ENCODE assay signal across 1 fruit fly cellular context in genomic region chr2L:12850091-12850490, dm6.
TF ChIP-seq lines count a peak whose summit lies in the region.

No protein-coding gene starts in this region.

TF ChIP-seq in whole organism, prepupa, 60 proteins besides CTCF, POLR2A, EP300 and RAD21 (continued from another document):
- TF ChIP-seq Lpt (GFP tag; optimal IDR thresholded peaks at IDR 0.05; lab: Kevin White, UChicago): no peak
- TF ChIP-seq lz (GFP tag; optimal IDR thresholded peaks at IDR 0.05; lab: Kevin White, UChicago): no peak
- TF ChIP-seq Hr38 (GFP tag; optimal IDR thresholded peaks at IDR 0.05; lab: Kevin White, UChicago): no peak
- no peak for TF ChIP-seq Eip93F (GFP tag; optimal IDR thresholded peaks at IDR 0.05; lab: Kevin White, UChicago)
- TF ChIP-seq CG9139 (GFP tag; optimal IDR thresholded peaks at IDR 0.05; lab: Kevin White, UChicago): no peak
- peak in 1 of 2 experiments; percentile 5 for TF ChIP-seq salr (GFP tag; optimal IDR thresholded peaks at IDR 0.05; lab: Kevin White, UChicago)
- no peak for TF ChIP-seq topi (GFP tag; optimal IDR thresholded peaks at IDR 0.05; lab: Kevin White, UChicago)
- TF ChIP-seq CG15336 (GFP tag; IDR thresholded peaks at IDR 0.05; lab: Robert Waterston, UW): no peak
- peak; percentile 13 for TF ChIP-seq CG6808 (GFP tag; optimal IDR thresholded peaks at IDR 0.05; lab: Kevin White, UChicago)
- TF ChIP-seq CG11294 (GFP tag; IDR thresholded peaks at IDR 0.05; lab: Robert Waterston, UW): no peak
- no peak for TF ChIP-seq CG31627 (GFP tag; optimal IDR thresholded peaks at IDR 0.05; lab: Kevin White, UChicago)
